Fruit fly (Drosophila melanogaster): ENCODE measurements around the gene CG31321.

The CG31321 gene

DNA sequence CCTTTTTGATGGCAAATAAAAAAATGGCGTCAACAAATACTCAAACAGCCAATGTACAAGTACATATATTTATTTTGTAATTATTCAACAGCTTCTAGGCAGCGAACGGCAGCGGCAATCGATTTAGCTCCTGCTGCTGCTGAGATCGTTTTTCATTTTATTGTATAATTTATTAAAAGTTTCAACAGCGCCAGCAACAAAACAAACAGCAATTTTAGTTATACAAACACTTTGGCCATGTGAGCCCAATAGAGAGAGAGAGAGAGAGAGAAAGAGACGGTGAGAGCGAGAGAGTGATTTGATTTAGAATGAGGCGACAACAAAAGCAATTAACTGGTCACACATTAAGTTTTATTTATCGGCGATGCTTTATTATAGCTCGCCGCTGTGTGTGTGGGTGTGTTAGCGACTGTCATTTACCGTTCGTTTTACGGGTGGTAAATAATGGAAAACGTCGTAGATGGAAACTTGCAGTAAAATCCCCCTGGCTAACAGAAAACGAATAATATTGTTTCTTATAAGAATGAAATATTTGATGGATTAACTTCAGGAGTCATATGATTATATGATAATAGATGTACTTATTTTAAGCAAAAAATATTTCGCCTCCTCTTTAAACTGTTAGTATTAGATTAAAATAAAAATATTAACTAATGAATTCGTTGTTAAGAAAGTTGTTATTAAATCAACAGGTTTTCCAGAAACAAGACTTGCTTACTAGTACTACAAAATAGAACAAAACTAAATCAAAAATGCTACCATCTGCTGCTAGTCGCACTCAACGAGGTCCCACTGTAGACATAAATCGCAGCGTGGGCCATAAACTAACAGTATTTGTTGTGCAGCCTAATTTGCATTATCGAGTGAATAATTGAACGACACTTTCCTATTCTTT is 24.9 kb upstream of the CG31321 start:
- TF ChIP-seq CG8478 (optimal IDR thresholded peaks at IDR 0.05) (no peak), CTCF (optimal IDR thresholded peaks at IDR 0.05) (no peak)

DNA sequence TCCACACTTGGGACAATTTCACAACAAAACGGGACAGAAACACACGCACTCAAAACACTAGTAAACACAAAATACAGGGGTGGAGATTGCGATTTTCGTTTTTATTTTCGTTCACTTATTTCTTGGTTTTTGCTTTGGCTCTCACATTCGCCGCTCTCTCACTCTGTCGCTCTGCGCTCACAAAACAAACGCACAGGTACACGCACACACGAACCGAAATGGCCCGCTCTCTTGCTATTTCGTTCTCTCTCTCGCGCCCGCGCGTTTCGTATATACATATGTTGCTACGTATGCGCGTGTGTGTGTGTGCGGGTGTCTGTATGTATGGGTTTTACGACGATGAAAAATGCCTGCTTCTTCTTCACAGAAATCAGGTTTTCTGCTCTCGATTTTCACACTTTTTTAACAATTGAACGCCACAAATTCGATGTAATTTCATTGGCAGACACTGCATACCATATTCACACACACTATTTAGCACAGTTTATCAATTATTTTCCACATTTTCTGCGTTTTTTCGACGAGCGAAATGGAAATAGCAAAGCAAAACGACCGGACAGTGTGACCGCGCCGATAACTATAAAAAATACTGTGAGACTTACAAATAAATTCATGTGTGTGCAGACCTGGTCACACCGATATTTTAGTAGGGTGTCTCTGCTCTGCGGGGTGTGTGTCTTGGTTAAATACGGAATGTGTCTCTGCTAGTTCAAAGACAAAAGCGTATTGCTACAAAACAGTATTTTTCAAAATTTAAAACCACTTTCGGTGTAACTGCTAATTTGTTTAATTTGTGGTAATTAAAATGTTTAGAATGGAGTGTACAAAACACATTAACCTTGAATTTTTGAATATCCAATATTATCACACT is 23.6 kb upstream of the CG31321 start, which contains the start of gene trx:
TSS of gene trx (minus strand) at position 584 of the 871 bp plus-strand sequence.
- TF ChIP-seq CG8478 (optimal IDR thresholded peaks at IDR 0.05) (no peak), CTCF (optimal IDR thresholded peaks at IDR 0.05) (peak; percentile 61 to 63)

dm6 chr3R:14287980-14288379 is 22.2 kb upstream of the CG31321 start:
- TF ChIP-seq CTCF (optimal IDR thresholded peaks at IDR 0.05) (no peak), CG8478 (optimal IDR thresholded peaks at IDR 0.05) (no peak)

- TF ChIP-seq CTCF (optimal IDR thresholded peaks at IDR 0.05) (no peak), CG8478 (optimal IDR thresholded peaks at IDR 0.05) (no peak)
Measured at dm6 chr3R:14288669-14289383, 21.3 kb upstream of the CG31321 start, which contains the start of gene red. TSS of gene red (plus strand) at chr3R:14289071.

DNA sequence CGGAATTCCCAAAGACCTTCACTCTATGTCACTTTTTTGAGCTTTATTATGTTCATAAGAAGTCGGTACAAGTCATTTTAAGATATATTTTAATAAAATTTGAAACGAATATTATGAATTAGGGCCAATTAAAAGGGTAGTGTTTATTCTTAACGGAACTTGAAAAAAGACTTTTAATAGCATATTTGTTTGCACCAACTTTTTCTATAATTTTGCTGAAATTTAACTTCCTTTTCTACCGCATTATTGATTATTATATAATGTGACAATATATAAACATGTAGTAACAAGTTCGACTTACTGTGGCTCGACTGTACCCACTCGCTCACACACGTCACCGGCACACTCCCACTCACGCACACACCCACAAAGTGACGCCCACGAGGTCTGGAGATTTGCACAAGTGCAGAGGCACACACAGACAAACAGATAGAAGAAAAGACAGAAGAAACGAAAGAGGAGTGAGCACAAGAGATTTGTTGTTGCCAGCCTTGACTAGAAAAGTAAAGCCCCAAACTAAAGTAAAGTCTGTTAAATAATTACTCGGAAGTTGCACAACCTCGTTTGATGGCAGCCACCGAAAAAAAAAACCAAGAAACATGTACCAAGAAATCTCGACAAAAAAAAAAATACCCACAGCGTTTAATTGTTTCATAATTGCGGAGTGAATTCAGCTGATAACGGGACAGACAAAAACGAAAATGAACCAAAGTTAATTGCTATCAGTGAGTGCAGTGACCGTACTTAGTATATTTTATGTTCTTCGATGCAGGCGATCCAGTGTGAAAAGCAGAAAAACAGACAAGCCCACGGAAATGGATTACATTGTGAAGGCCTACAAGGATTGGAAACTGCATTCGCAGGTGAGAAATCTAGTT is 20.0 kb upstream of the CG31321 start:
- no peak for TF ChIP-seq CTCF (optimal IDR thresholded peaks at IDR 0.05)
- no peak for TF ChIP-seq CG8478 (optimal IDR thresholded peaks at IDR 0.05)

dm6 chr3R:14291431-14291830 is 18.7 kb upstream of the CG31321 start:
- TF ChIP-seq CTCF (optimal IDR thresholded peaks at IDR 0.05), result no peak
- no peak for TF ChIP-seq CG8478 (optimal IDR thresholded peaks at IDR 0.05)

DNA sequence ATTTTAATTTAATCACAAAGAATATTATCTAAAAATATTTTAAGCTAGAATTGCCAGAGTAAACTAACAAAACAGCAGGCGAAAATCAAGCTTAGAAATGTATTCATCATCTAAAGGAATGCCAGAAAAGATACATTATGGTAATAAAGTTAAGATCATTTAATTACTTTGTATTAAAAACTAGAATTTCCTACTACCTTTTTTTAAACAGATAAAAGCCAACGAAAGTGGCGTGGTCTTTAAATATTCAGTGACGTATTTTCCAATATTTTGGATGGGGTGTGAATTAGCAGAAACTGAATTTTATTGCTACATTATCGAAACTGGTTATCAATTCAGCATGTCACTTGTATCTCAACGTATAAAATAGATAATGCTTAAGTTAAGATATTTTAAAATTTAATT is 17.9 kb upstream of the CG31321 start:
- no peak for TF ChIP-seq CG8478 (optimal IDR thresholded peaks at IDR 0.05)
- TF ChIP-seq CTCF (optimal IDR thresholded peaks at IDR 0.05), result no peak

- no peak for TF ChIP-seq CTCF (optimal IDR thresholded peaks at IDR 0.05)
- no peak for TF ChIP-seq CG8478 (optimal IDR thresholded peaks at IDR 0.05)
Measured at dm6 chr3R:14294397-14295018, 15.7 kb upstream of the CG31321 start.

dm6 chr3R:14296126-14296525 is 14.0 kb upstream of the CG31321 start:
- TF ChIP-seq CG8478 (optimal IDR thresholded peaks at IDR 0.05), result no peak
- no peak for TF ChIP-seq CTCF (optimal IDR thresholded peaks at IDR 0.05)

DNA sequence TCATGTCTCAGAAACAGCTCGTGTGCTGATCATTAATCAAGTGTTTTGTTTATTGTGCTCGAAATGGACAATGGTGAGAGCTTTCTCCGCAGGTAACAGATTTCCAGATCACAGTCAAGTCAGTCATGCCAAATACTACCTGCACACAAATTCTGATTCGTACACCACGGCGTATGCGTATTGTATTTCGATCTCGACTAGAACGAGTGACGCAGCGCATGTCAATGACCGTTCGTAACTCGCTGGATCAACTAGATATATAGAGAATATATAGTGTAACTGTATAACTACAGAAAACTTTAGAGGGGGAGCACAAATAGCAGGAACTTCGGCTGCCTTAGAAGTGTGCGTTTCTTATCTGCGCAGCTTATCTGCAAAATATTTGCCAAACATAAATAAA is 13.5 kb upstream of the CG31321 start:
- TF ChIP-seq CG8478 (optimal IDR thresholded peaks at IDR 0.05) (no peak), CTCF (optimal IDR thresholded peaks at IDR 0.05) (no peak)

dm6 chr3R:14297489-14297888 is 12.7 kb upstream of the CG31321 start:
- TF ChIP-seq CTCF (optimal IDR thresholded peaks at IDR 0.05), result no peak
- TF ChIP-seq CG8478 (optimal IDR thresholded peaks at IDR 0.05), result no peak

DNA sequence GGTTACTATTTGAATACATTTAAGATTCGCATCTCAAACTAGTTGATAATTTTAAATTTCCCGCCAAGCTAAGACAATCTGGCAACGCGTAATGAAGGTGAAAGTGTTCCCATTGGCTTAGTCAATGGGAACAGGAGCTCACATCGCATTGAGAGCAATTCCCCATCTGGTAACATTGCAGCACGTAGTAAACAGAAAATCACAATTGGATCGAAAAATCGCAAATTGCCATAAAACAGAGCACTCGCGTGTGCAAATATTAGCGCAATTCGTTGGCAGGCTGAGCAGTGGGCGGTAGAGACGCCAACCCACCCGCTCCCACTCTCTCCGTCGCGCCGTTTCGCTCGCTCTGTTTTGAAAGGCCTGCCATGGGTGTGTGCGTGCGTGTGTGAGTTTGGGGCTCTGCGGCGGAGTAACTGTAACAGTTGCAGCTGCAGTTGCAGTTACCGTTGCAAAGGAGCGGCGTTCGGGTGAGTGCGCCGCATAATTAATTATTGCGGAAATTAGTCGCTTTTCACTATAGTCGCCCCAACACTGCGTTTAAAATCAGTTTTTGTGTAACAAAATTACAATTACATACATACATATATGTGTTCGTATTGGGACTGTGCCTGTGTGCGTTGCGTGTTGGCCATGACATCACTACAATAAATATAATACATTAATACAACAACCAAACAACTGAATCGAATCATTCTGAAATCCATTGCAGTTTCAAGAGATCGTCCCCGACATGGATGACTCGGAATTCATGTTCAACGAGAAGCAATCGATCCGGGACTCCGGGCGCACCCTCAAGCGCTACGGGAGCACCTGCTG is 11.9 kb upstream of the CG31321 start:
- no peak for TF ChIP-seq CTCF (optimal IDR thresholded peaks at IDR 0.05)
- TF ChIP-seq CG8478 (optimal IDR thresholded peaks at IDR 0.05), result no peak

DNA sequence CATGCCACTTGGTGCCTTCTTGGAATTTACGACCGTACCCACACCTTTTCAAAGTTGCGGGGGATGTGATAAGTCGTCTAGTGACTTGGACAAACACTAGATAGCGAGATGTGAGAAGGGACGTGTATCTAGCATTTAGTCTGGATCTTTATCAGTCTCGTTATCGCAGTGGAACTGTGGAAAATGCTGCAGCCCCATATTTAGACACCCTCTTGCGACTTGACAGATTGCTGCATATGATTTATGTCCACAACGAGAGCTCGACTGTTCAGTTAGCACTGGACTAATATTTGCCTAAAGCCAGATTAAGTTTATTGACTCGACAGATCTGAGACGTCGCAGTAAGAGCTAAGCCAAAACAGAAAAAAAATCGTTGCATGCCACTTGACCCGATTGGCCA is 10.3 kb upstream of the CG31321 start:
- no peak for TF ChIP-seq CG8478 (optimal IDR thresholded peaks at IDR 0.05)
- no peak for TF ChIP-seq CTCF (optimal IDR thresholded peaks at IDR 0.05)

Data from S2 (cell line).